Worm (Caenorhabditis elegans) whole organism, L4 larva: Measurements from ENCODE around the gene B0252.8.

Source experiments
- F10B5.3 ChIP-seq: sonication (generic microtip); optimal IDR thresholded peaks from 2 replicates; lab custom pipeline; 2016; ENCODE audit warnings: mild to moderate bottlenecking, missing genetic modification characterization, missing compliant biosample characterization
- F49E8.2 ChIP-seq: sonication (generic microtip); optimal IDR thresholded peaks from 2 replicates; lab custom pipeline; 2016; ENCODE audit warnings: missing compliant biosample characterization, mild to moderate bottlenecking, missing genetic modification characterization, borderline replicate concordance
- T20F7.1 ChIP-seq: fragments of 200-800 bp; sonication (Bioruptor generic); optimal IDR thresholded peaks from 2 replicates; lab custom pipeline; 2018; ENCODE audit warnings: mild to moderate bottlenecking, missing genetic modification characterization, missing compliant biosample characterization
- Y105C5A.15 ChIP-seq: fragments of 200-800 bp; sonication (Bioruptor generic); IDR thresholded peaks from 2 replicates; pipeline ENCODE4 v1.3.6; 2022; ENCODE audit warnings: missing genetic modification characterization, missing compliant biosample characterization
- Y48G9A.11 ChIP-seq: fragments of 200-800 bp; sonication (Bioruptor generic); IDR thresholded peaks from 2 replicates; pipeline ENCODE4 v1.3.6; 2022; ENCODE audit warnings: missing genetic modification reagents, missing genetic modification characterization, missing compliant biosample characterization
- Y75B8A.6 ChIP-seq: fragments of 200-800 bp; sonication (Bioruptor generic); IDR thresholded peaks from 2 replicates; pipeline ENCODE4 v1.3.6; 2022; ENCODE audit warnings: missing genetic modification reagents, missing genetic modification characterization, missing compliant biosample characterization
- ZK337.2 ChIP-seq: fragments of 200-800 bp; sonication (Bioruptor generic); IDR thresholded peaks from 2 replicates; pipeline ENCODE4 v1.3.6; 2022; ENCODE audit warnings: missing genetic modification reagents, missing genetic modification characterization, missing compliant biosample characterization
- ZK546.5 ChIP-seq, 2 experiments: sonication (generic microtip); optimal IDR thresholded peaks; 2 replicates each; lab custom pipeline; 2017; ENCODE audit warnings: missing biosample characterization in 2 of 2, missing genetic modification characterization in 2 of 2
- ceh-20 ChIP-seq: fragments of 200-800 bp; sonication (Bioruptor generic); IDR thresholded peaks from 2 replicates; pipeline ENCODE4 v1.3.6; 2022; ENCODE audit warnings: missing genetic modification reagents, missing genetic modification characterization, missing compliant biosample characterization
- ceh-62 ChIP-seq: sonication (generic microtip); optimal IDR thresholded peaks from 2 replicates; lab custom pipeline; 2017; ENCODE audit warnings: missing biosample characterization, missing genetic modification characterization
- cey-2 ChIP-seq: sonication (generic microtip); optimal IDR thresholded peaks from 3 replicates; lab custom pipeline; 2017; ENCODE audit warnings: missing genetic modification characterization, mild to moderate bottlenecking, missing compliant biosample characterization, antibody characterized with exemption, borderline replicate concordance; ENCODE audit not compliant: insufficient read depth
- daf-12 ChIP-seq: fragments of 150-350 bp; optimal IDR thresholded peaks from 2 replicates; lab custom pipeline; 2014; ENCODE audit warnings: missing biosample characterization, missing genetic modification reagents, missing genetic modification characterization
- daf-16 ChIP-seq, 3 experiments: sonication (generic microtip); optimal IDR thresholded peaks; 2 replicates each; lab custom pipeline; 2016 to 2017; ENCODE audit warnings: missing genetic modification characterization in 3 of 3, missing genetic modification reagents in 3 of 3, mild to moderate bottlenecking in 2 of 3, missing compliant biosample characterization in 2 of 3, missing biosample characterization in 1 of 3, moderate library complexity in 1 of 3
- dmd-6 ChIP-seq: fragments of 200-800 bp; sonication (Bioruptor generic); IDR thresholded peaks from 2 replicates; pipeline ENCODE4 v1.3.6; 2022; ENCODE audit warnings: missing genetic modification reagents, missing genetic modification characterization, missing compliant biosample characterization
- dmd-9 ChIP-seq: fragments of 200-800 bp; sonication (Bioruptor generic); IDR thresholded peaks from 2 replicates; pipeline ENCODE4 v1.3.6; 2022; ENCODE audit warnings: missing genetic modification reagents, missing genetic modification characterization, missing compliant biosample characterization
- dpl-1 ChIP-seq: fragments of 150-350 bp; optimal IDR thresholded peaks from 2 replicates; lab custom pipeline; 2014; ENCODE audit warnings: missing biosample characterization, missing genetic modification reagents, missing genetic modification characterization
- dve-1 ChIP-seq: sonication (generic microtip); optimal IDR thresholded peaks from 2 replicates; lab custom pipeline; 2017; ENCODE audit warnings: antibody characterized with exemption, mild to moderate bottlenecking, missing genetic modification characterization, missing compliant biosample characterization; ENCODE audit not compliant: insufficient read depth
- fkh-10 ChIP-seq: fragments of 150-350 bp; optimal IDR thresholded peaks from 2 replicates; lab custom pipeline; 2014; ENCODE audit warnings: missing biosample characterization, missing genetic modification reagents, missing genetic modification characterization
- fos-1 ChIP-seq: fragments of 150-350 bp; optimal IDR thresholded peaks from 2 replicates; lab custom pipeline; 2014; ENCODE audit warnings: missing biosample characterization, missing genetic modification characterization
- hif-1 ChIP-seq, 2 experiments: sonication (generic microtip); optimal IDR thresholded peaks; 2 replicates each; lab custom pipeline; 2016 to 2017; ENCODE audit warnings: missing compliant biosample characterization in 2 of 2, missing genetic modification characterization in 2 of 2, missing genetic modification reagents in 2 of 2, missing genotype in 2 of 2, mild to moderate bottlenecking in 1 of 2
- hlh-11 ChIP-seq: fragments of 200-800 bp; sonication (Bioruptor generic); optimal IDR thresholded peaks from 2 replicates; lab custom pipeline; 2018; ENCODE audit warnings: mild to moderate bottlenecking, missing genetic modification characterization, missing compliant biosample characterization
- jun-1 ChIP-seq: fragments of 150-350 bp; optimal IDR thresholded peaks from 2 replicates; lab custom pipeline; 2014; ENCODE audit warnings: missing biosample characterization, missing genetic modification reagents, missing genetic modification characterization
- lin-13 ChIP-seq: fragments of 150-350 bp; optimal IDR thresholded peaks from 2 replicates; lab custom pipeline; 2014; ENCODE audit warnings: missing biosample characterization, missing genetic modification reagents, missing genetic modification characterization
- lir-3 ChIP-seq: sonication (generic microtip); optimal IDR thresholded peaks from 2 replicates; lab custom pipeline; 2016; ENCODE audit warnings: mild to moderate bottlenecking, missing genetic modification characterization, missing compliant biosample characterization
- madf-5 ChIP-seq, 2 experiments: fragments of 200-800 bp; sonication (Bioruptor generic); IDR thresholded peaks; 2 replicates each; pipeline ENCODE4 v1.3.6; 2022; ENCODE audit warnings: missing compliant biosample characterization in 2 of 2, missing genetic modification characterization in 2 of 2
- mdl-1 ChIP-seq, 2 experiments: fragments of 150-350 bp in 1 of 2; sonication (generic microtip) in 1 of 2; optimal IDR thresholded peaks; 2 replicates each; lab custom pipeline; 2014 to 2017; ENCODE audit warnings: missing biosample characterization in 2 of 2, missing genetic modification characterization in 2 of 2
- mdt-29 ChIP-seq: fragments of 200-800 bp; sonication (Bioruptor generic); IDR thresholded peaks from 2 replicates; pipeline ENCODE4 v1.3.6; 2022; ENCODE audit warnings: missing genetic modification reagents, missing genetic modification characterization, missing compliant biosample characterization
- nhr-102 ChIP-seq: sonication (generic microtip); optimal IDR thresholded peaks from 2 replicates; lab custom pipeline; 2016; ENCODE audit warnings: mild to moderate bottlenecking, missing genetic modification characterization, moderate library complexity, missing compliant biosample characterization
- nhr-237 ChIP-seq: sonication (generic microtip); optimal IDR thresholded peaks from 2 replicates; lab custom pipeline; 2017; ENCODE audit warnings: missing biosample characterization, missing genetic modification characterization
- nhr-28 ChIP-seq: fragments of 150-350 bp; optimal IDR thresholded peaks from 2 replicates; lab custom pipeline; 2014; ENCODE audit warnings: missing biosample characterization, missing genetic modification characterization
- nhr-41 ChIP-seq: fragments of 200-800 bp; sonication (Bioruptor generic); IDR thresholded peaks from 2 replicates; pipeline ENCODE4 v1.3.6; 2022; ENCODE audit warnings: missing genetic modification reagents, missing genetic modification characterization, missing compliant biosample characterization
- nhr-76 ChIP-seq: fragments of 150-350 bp; optimal IDR thresholded peaks from 2 replicates; lab custom pipeline; 2014; ENCODE audit warnings: missing biosample characterization, missing genetic modification characterization
- nhr-77 ChIP-seq: fragments of 150-350 bp; optimal IDR thresholded peaks from 2 replicates; lab custom pipeline; 2014; ENCODE audit warnings: missing biosample characterization, missing genetic modification characterization
- php-3 ChIP-seq: fragments of 200-800 bp; sonication (Bioruptor generic); IDR thresholded peaks from 2 replicates; pipeline ENCODE4 v1.3.6; 2022; ENCODE audit warnings: missing genetic modification reagents, missing genetic modification characterization, missing compliant biosample characterization
- pqm-1 ChIP-seq: sonication (generic microtip); optimal IDR thresholded peaks from 2 replicates; lab custom pipeline; 2017; ENCODE audit warnings: missing biosample characterization, missing genetic modification characterization
- sdz-12 ChIP-seq: fragments of 200-800 bp; sonication (Bioruptor generic); optimal IDR thresholded peaks from 2 replicates; lab custom pipeline; 2018; ENCODE audit warnings: mild to moderate bottlenecking, missing genetic modification characterization, missing compliant biosample characterization
- set-16 ChIP-seq: fragments of 200-800 bp; sonication (Bioruptor generic); IDR thresholded peaks from 2 replicates; pipeline ENCODE4 v1.3.6; 2022; ENCODE audit warnings: missing genetic modification reagents, missing genetic modification characterization, missing compliant biosample characterization
- skn-1 ChIP-seq: fragments of 150-350 bp; optimal IDR thresholded peaks from 2 replicates; lab custom pipeline; 2014; ENCODE audit warnings: missing biosample characterization, missing genetic modification characterization
- snpc-1.2 ChIP-seq: fragments of 200-800 bp; sonication (Bioruptor generic); IDR thresholded peaks from 2 replicates; pipeline ENCODE4 v1.3.6; 2022; ENCODE audit warnings: missing genetic modification reagents, missing genetic modification characterization, missing compliant biosample characterization
- tra-1 ChIP-seq: fragments of 200-800 bp; sonication (Bioruptor generic); IDR thresholded peaks from 2 replicates; pipeline ENCODE4 v1.3.6; 2022; ENCODE audit warnings: missing genetic modification reagents, missing genetic modification characterization, missing compliant biosample characterization
- unc-39 ChIP-seq: sonication (generic microtip); optimal IDR thresholded peaks from 2 replicates; lab custom pipeline; 2017; ENCODE audit warnings: missing biosample characterization, missing genetic modification characterization
- zag-1 ChIP-seq: fragments of 150-350 bp; optimal IDR thresholded peaks from 2 replicates; lab custom pipeline; 2014; ENCODE audit warnings: missing biosample characterization, missing genetic modification characterization
- zfp-3 ChIP-seq: fragments of 200-800 bp; sonication (Bioruptor generic); conservative IDR thresholded peaks from 2 replicates; pipeline ENCODE4 v1.3.6; 2022; ENCODE audit warnings: missing genetic modification reagents, missing genetic modification characterization, missing compliant biosample characterization
- zip-11 ChIP-seq: fragments of 200-800 bp; sonication (Bioruptor generic); IDR thresholded peaks from 2 replicates; pipeline ENCODE4 v1.3.6; 2022; ENCODE audit warnings: missing genetic modification characterization, missing compliant biosample characterization

B0252.8 gene

DNA sequence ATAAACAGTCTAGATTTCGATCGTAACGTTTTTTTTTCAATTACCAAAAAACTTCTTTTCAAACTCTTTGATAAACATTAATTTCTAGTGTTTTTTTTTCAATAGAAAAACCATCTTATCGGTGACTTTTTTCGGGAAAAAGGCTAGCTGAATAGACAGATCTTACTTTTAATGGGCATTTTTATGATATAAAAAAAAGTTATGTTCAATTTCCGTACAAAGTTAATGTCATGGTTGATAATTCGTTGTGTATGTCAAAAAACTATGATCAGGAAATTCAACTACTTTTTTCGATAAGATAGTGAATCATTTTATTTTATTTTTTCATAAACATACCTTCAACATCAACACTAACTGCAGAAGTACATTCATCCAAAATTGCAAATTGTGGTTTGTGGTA is 31.4 kb upstream of the B0252.8 start:
- TF ChIP-seq php-3 (peak; percentile 84), nhr-77 (tag; lab: Kevin White, UChicago) (no peak), hlh-11 (tag; lab: Kevin White, UChicago) (no peak), lir-3 (tag; lab: Kevin White, UChicago) (no peak), nhr-41 (GFP tag; lab: Robert Waterston, UW) (no peak), dve-1 (tag; lab: Kevin White, UChicago) (peak; percentile 37), zag-1 (tag; lab: Kevin White, UChicago) (no peak), ceh-20 (GFP tag; lab: Robert Waterston, UW) (no peak), mdt-29 (no peak), daf-16 (GFP tag; optimal IDR thresholded peaks at IDR 0.05; lab: Kevin White, UChicago) (no peak), daf-16 (tag; optimal IDR thresholded peaks at IDR 0.05; lab: Kevin White, UChicago) (peak; percentile 58), F10B5.3 (tag; lab: Kevin White, UChicago) (no peak), pqm-1 (peak; percentile 29), dpl-1 (no peak)

DNA sequence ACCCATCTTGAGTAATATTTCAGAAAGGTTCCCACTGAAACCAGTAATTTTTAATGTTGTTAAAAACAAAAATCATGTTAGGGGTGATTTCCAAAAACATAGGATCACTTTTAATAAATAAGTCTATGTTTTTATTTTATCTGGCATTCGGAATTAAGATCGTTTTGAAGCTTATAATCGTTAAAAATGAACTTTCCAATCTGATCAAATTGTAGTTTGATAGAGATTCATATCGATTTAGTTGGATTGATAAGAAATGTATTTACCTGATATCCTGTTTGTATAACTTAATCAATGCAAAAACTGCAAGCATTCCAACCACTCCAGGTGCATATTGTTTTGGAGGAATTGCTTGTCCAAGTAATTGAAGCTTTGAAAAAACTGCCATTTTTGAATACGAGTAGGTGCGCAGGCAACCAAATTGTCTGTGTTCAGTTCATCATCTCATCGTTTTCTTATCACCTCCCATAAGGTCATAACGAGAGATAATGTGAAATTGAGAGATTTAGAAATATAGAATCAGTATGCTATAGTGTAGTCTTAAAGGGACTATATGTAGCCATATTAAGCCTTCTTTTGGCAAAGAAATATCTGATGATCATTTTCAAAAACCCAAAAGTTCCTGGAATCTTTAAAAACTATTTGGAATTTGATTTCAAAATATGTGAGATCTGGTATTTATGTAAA is 28.5 kb upstream of the B0252.8 start, which contains the start of gene pmp-2:
Gene pmp-2, minus strand, starts transcription at position 487 of the 687 bp plus-strand sequence.
- TF ChIP-seq unc-39 (tag; lab: Kevin White, UChicago) = no peak
- TF ChIP-seq pqm-1 = peak; percentile 29
- TF ChIP-seq hlh-11 (tag; lab: Kevin White, UChicago) = peak; percentile 1
- no peak for TF ChIP-seq daf-16 (GFP tag; optimal IDR thresholded peaks at IDR 0.05; lab: Kevin White, UChicago)
- TF ChIP-seq daf-16 (tag; optimal IDR thresholded peaks at IDR 0.05; lab: Kevin White, UChicago) = peak; percentile 23
- 0 out of 2 replicates have a peak, but pooled peaks have one; percentile 21 for TF ChIP-seq nhr-41 (GFP tag; lab: Robert Waterston, UW)
- TF ChIP-seq ceh-62 = no peak
- TF ChIP-seq nhr-28 (tag; lab: Kevin White, UChicago) = peak; percentile 75
- TF ChIP-seq dmd-6 = 0 out of 2 replicates have a peak, but pooled peaks have one; percentile 14
- no peak for TF ChIP-seq nhr-237 (tag; lab: Kevin White, UChicago)
- TF ChIP-seq mdl-1 (tag; optimal IDR thresholded peaks at IDR 0.05; lab: Kevin White, UChicago) = no peak

DNA sequence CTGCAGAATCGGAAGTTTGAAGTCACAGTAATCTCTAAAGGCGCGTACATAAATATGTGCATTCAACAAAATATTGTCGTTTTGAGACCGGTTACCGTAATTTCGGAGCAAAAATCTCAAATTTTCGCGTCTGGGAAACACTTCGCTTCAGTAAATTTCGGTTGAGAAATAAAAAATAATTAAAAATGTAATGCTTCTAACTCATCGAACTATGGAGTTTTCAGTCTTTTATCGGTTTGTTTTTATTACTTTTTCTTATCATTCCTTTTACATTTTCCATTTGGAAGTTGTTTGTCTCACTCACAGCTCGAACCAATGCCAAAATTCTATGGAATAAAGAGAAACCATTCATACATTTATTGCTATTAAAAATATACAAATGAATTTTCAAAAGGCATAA is 27.8 kb upstream of the B0252.8 start:
- no peak for TF ChIP-seq ZK337.2
- no peak for TF ChIP-seq skn-1
- TF ChIP-seq nhr-41 (GFP tag; lab: Robert Waterston, UW) = no peak
- peak; percentile 77; the same call in 1 of the 2 replicates for TF ChIP-seq mdt-29
- TF ChIP-seq jun-1 (tag; lab: Kevin White, UChicago) = no peak
- no peak for TF ChIP-seq F49E8.2
- TF ChIP-seq T20F7.1 (GFP tag; lab: Kevin White, UChicago) = peak; percentile 69
- TF ChIP-seq Y105C5A.15 (GFP tag; lab: Robert Waterston, UW) = no peak
- no peak for TF ChIP-seq daf-12
- 0 out of 2 replicates have a peak, but pooled peaks have one; percentile 3 for TF ChIP-seq dmd-9
- TF ChIP-seq snpc-1.2 (GFP tag; lab: Robert Waterston, UW) = no peak
- no peak for TF ChIP-seq ZK546.5 (tag; optimal IDR thresholded peaks at IDR 0.05; lab: Kevin White, UChicago)
- peak; percentile 8 for TF ChIP-seq nhr-76 (tag; lab: Kevin White, UChicago)
- TF ChIP-seq F10B5.3 (tag; lab: Kevin White, UChicago) = no peak
- no peak for TF ChIP-seq fkh-10 (GFP tag; lab: Kevin White, UChicago)
- TF ChIP-seq Y48G9A.11 = 0 out of 2 replicates have a peak, but pooled peaks have one; percentile 45
- no peak for TF ChIP-seq set-16
- no peak for TF ChIP-seq lin-13
- peak; percentile 80 for TF ChIP-seq nhr-77 (tag; lab: Kevin White, UChicago)
- TF ChIP-seq cey-2 (tag; lab: Kevin White, UChicago) = no peak
- no peak for TF ChIP-seq fos-1 (tag; lab: Kevin White, UChicago)
- TF ChIP-seq nhr-28 (tag; lab: Kevin White, UChicago) = peak; percentile 49
- TF ChIP-seq dpl-1 = no peak
- no peak for TF ChIP-seq tra-1 (GFP tag; lab: Robert Waterston, UW)
- no peak for TF ChIP-seq hif-1 (tag; optimal IDR thresholded peaks at IDR 0.05; lab: Kevin White, UChicago)
- TF ChIP-seq nhr-102 (tag; lab: Kevin White, UChicago) = peak; percentile 67
- peak; percentile 93 for TF ChIP-seq zfp-3 (GFP tag; lab: Robert Waterston, UW)
- no peak for TF ChIP-seq madf-5 (GFP tag; IDR thresholded peaks at IDR 0.05; lab: Robert Waterston, UW)
- no peak for TF ChIP-seq zip-11 (GFP tag; lab: Robert Waterston, UW)
- TF ChIP-seq Y75B8A.6 (GFP tag; lab: Robert Waterston, UW) = no peak
- no peak for TF ChIP-seq sdz-12 (GFP tag; lab: Kevin White, UChicago)
